Fruit fly (Drosophila melanogaster): ENCODE data around the gene C3G.

DNA sequence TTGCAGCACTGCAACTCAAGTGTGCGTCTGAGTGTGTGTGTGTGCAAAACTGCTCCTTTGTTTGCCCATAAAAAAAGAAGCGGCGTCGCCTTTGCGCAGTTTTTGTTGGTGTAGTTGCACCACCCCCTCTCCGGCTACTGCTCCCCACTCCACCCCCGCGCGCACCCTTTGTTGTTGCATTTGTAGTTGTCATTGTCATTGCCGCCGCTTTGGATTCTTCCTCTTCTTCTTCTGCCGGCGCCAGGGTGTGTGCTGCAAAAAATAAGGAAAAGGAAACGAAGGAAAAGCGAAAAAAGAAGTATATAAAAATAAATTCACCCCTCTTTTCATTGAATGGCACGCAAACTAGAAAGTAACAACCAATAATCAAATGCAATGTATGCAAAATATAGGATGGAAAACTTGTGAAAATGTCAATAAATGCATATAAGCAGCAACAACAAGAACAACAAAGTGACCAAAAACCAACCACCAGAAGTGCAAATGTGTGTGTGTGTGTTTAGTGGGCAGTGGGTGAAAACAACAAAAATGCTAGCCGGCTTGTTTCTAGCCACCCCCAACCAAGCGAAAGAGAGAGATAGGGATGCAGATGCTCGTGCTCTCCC, 589 bp upstream of the C3G start:
- TF ChIP-seq insv (optimal IDR thresholded peaks at IDR 0.05) (no peak), Sin3A (optimal IDR thresholded peaks at IDR 0.05) (no peak), ttk (optimal IDR thresholded peaks at IDR 0.05) (no peak), Myc (optimal IDR thresholded peaks at IDR 0.05) (no peak), psq (optimal IDR thresholded peaks at IDR 0.05) (no peak)

Data from Kc167 (cell line).